Fruit fly (Drosophila melanogaster): ENCODE results near the gene Hipk.

Gene Hipk

dm6 chr3L:626498-627369 is 83.9 kb downstream of the Hipk start (continued):
- TF ChIP-seq pan (optimal IDR thresholded peaks at IDR 0.05) = no peak
- TF ChIP-seq pan (GFP tag; optimal IDR thresholded peaks at IDR 0.05 in 1 of 2, IDR thresholded peaks at IDR 0.05 in 1 of 2) = peak in 1 of 2 experiments; percentile 65
- peak; percentile 68; the same call in 1 of the 2 replicates for TF ChIP-seq NFAT (GFP tag; IDR thresholded peaks at IDR 0.05)
- peak; percentile 95 for TF ChIP-seq nom (GFP tag; optimal IDR thresholded peaks at IDR 0.05)
- peak in 1 of 2 experiments; percentile 13 for TF ChIP-seq chif (GFP tag; optimal IDR thresholded peaks at IDR 0.05)
- TF ChIP-seq CG14014 (GFP tag; IDR thresholded peaks at IDR 0.05) = peak; percentile 62; the same call in 1 of the 2 replicates
- TF ChIP-seq Xbp1 (GFP tag; optimal IDR thresholded peaks at IDR 0.05) = peak; percentile 41
- TF ChIP-seq Gsc (GFP tag; IDR thresholded peaks at IDR 0.05) = no peak
- peak; percentile 66 for TF ChIP-seq sqz (GFP tag; optimal IDR thresholded peaks at IDR 0.05)
- 0 out of 3 replicates have a peak, but pooled peaks have one; percentile 55 for TF ChIP-seq H15 (GFP tag; IDR thresholded peaks at IDR 0.05)
- 0 out of 2 replicates have a peak, but pooled peaks have one; percentile 23 for TF ChIP-seq sob (GFP tag; IDR thresholded peaks at IDR 0.05)
- peak; percentile 73 for TF ChIP-seq Ets65A (GFP tag)
- TF ChIP-seq CG16813 (GFP tag; IDR thresholded peaks at IDR 0.05; ENCODE audit: partially characterized antibody) = no peak
- TF ChIP-seq Chrac-16 (GFP tag; optimal IDR thresholded peaks at IDR 0.05) = peak; percentile 36
- peak; percentile 16 for TF ChIP-seq Antp (GFP tag; optimal IDR thresholded peaks at IDR 0.05)
- TF ChIP-seq kni (GFP tag; optimal IDR thresholded peaks at IDR 0.05) = peak; percentile 92
- TF ChIP-seq CG1602 (GFP tag; optimal IDR thresholded peaks at IDR 0.05) = peak; percentile 33
- TF ChIP-seq CG6683 (GFP tag; optimal IDR thresholded peaks at IDR 0.05) = no peak
- TF ChIP-seq CG30403 (GFP tag; optimal IDR thresholded peaks at IDR 0.05) = peak; percentile 54
- peak; percentile 64 for TF ChIP-seq ttk (GFP tag; IDR thresholded peaks at IDR 0.05)
- TF ChIP-seq repo (GFP tag; optimal IDR thresholded peaks at IDR 0.05) = peak; percentile 24
- no peak for TF ChIP-seq dati (GFP tag; IDR thresholded peaks at IDR 0.05)
- TF ChIP-seq CG7786 (GFP tag; optimal IDR thresholded peaks at IDR 0.05) = no peak
- peak; percentile 56 for TF ChIP-seq CG10147 (GFP tag; optimal IDR thresholded peaks at IDR 0.05)
- peak; percentile 12 for TF ChIP-seq tup (GFP tag; optimal IDR thresholded peaks at IDR 0.05)
- peak; percentile 75 for TF ChIP-seq CG32532 (GFP tag; IDR thresholded peaks at IDR 0.05)
- TF ChIP-seq Nf-YB (GFP tag; optimal IDR thresholded peaks at IDR 0.05) = peak; percentile 14
- TF ChIP-seq Jarid2 (GFP tag; optimal IDR thresholded peaks at IDR 0.05) = no peak
- no peak for TF ChIP-seq CG6813 (GFP tag; optimal IDR thresholded peaks at IDR 0.05)
- peak; percentile 49 for TF ChIP-seq nmo (GFP tag; optimal IDR thresholded peaks at IDR 0.05)
- TF ChIP-seq CG4730 (GFP tag; IDR thresholded peaks at IDR 0.05) = peak; percentile 34; the same call in 1 of the 2 replicates
- TF ChIP-seq CG8765 (GFP tag; IDR thresholded peaks at IDR 0.05) = peak; percentile 59
- peak in 2 of 3 experiments; percentile 15 to 56 for TF ChIP-seq lola (GFP tag; optimal IDR thresholded peaks at IDR 0.05)
- peak; percentile 24 for TF ChIP-seq E2f2 (GFP tag; IDR thresholded peaks at IDR 0.05)
- peak; percentile 59 for TF ChIP-seq CG14667 (GFP tag; IDR thresholded peaks at IDR 0.05)
- no peak for TF ChIP-seq lov (optimal IDR thresholded peaks at IDR 0.05)
- TF ChIP-seq lov (GFP tag; IDR thresholded peaks at IDR 0.05) = peak; percentile 58; the same call in 1 of the 3 replicates
- no peak for TF ChIP-seq gt (GFP tag; IDR thresholded peaks at IDR 0.05)
- peak in 1 of 2 experiments; percentile 8 for TF ChIP-seq Hr78 (GFP tag; optimal IDR thresholded peaks at IDR 0.05)
- TF ChIP-seq MESR4 (GFP tag; optimal IDR thresholded peaks at IDR 0.05) = no peak
- peak; percentile 34 for TF ChIP-seq Nf-YC (tag; optimal IDR thresholded peaks at IDR 0.05)
- no peak for TF ChIP-seq CG10565 (GFP tag; optimal IDR thresholded peaks at IDR 0.05)
- no peak for TF ChIP-seq Dad (GFP tag; optimal IDR thresholded peaks at IDR 0.05)
- TF ChIP-seq trh (GFP tag; optimal IDR thresholded peaks at IDR 0.05) = no peak
- TF ChIP-seq Meics (GFP tag; optimal IDR thresholded peaks at IDR 0.05) = peak; percentile 51
- TF ChIP-seq CG16863 (GFP tag; optimal IDR thresholded peaks at IDR 0.05) = peak; percentile 19
- TF ChIP-seq CG3847 (GFP tag; IDR thresholded peaks at IDR 0.05) = peak; percentile 57
- peak; percentile 58 for TF ChIP-seq CG15269 (tag; optimal IDR thresholded peaks at IDR 0.05)

Data from whole organism, embryonic.